Fruit fly (Drosophila melanogaster) whole organism, adult: ENCODE data around the gene bap.

Experiments used
- Mnt ChIP-seq: fragments of 200-800 bp; sonication (Bioruptor generic); optimal IDR thresholded peaks from 2 replicates; lab custom pipeline; 2016; ENCODE audit warnings: missing biosample characterization, mild to moderate bottlenecking, missing genetic modification characterization
- cnc ChIP-seq, 2 experiments: fragments of >200 bp; optimal IDR thresholded peaks; 2 replicates each; lab custom pipeline; 2017
- tj ChIP-seq: fragments of 200-800 bp; sonication (Bioruptor generic); optimal IDR thresholded peaks from 3 replicates; lab custom pipeline; 2017; ENCODE audit warnings: missing biosample characterization, mild to moderate bottlenecking, missing genetic modification characterization, moderate library complexity

dm6 chr3R:21403435-21403834, 14.8 kb downstream of the bap start, which contains the start of gene CG7907:
- TF ChIP-seq cnc (optimal IDR thresholded peaks at IDR 0.05; lab: Kevin White, UChicago) (no peak), tj (GFP tag; lab: Kevin White, UChicago) (no peak), Mnt (GFP tag; lab: Kevin White, UChicago) (no peak)
